Worm (Caenorhabditis elegans): Measurements from ENCODE around the gene R151.8.

Gene R151.8

ce11 chrIII:7207903-7208497 is 21.6 kb downstream of the R151.8 start, which contains the start of gene rpl-6:
Gene rpl-6 (plus strand): TSS chrIII:7208447.
- TF ChIP-seq dao-5 (tag; optimal IDR thresholded peaks at IDR 0.05) (no peak), W03F9.2 (tag; optimal IDR thresholded peaks at IDR 0.05) (peak; percentile 93)

ce11 chrIII:7203130-7203775 is 26.3 kb downstream of the R151.8 start:
- TF ChIP-seq dao-5 (tag; optimal IDR thresholded peaks at IDR 0.05) (no peak), W03F9.2 (tag; optimal IDR thresholded peaks at IDR 0.05) (no peak), him-1 (tag; optimal IDR thresholded peaks at IDR 0.05) (no peak)

ce11 chrIII:7201378-7202256 is 28.0 kb downstream of the R151.8 start, which contains the start of gene dpy-31:
Gene dpy-31 (plus strand): TSS chrIII:7202206.
- no peak for TF ChIP-seq dao-5 (tag; optimal IDR thresholded peaks at IDR 0.05)
- no peak for TF ChIP-seq W03F9.2 (tag; optimal IDR thresholded peaks at IDR 0.05)
- TF ChIP-seq him-1 (tag; optimal IDR thresholded peaks at IDR 0.05) = no peak

ce11 chrIII:7199467-7199866 is 30.1 kb downstream of the R151.8 start:
- TF ChIP-seq him-1 (tag; optimal IDR thresholded peaks at IDR 0.05) (no peak), W03F9.2 (tag; optimal IDR thresholded peaks at IDR 0.05) (no peak)

- peak; percentile 56 for TF ChIP-seq W03F9.2 (tag; optimal IDR thresholded peaks at IDR 0.05)
- no peak for TF ChIP-seq him-1 (tag; optimal IDR thresholded peaks at IDR 0.05)
Measured at ce11 chrIII:7198838-7199237, 30.7 kb downstream of the R151.8 start, which contains the start of gene pfd-5. Gene pfd-5 (minus strand): TSS chrIII:7198884.

- TF ChIP-seq him-1 (tag; optimal IDR thresholded peaks at IDR 0.05) (no peak), W03F9.2 (tag; optimal IDR thresholded peaks at IDR 0.05) (no peak), dao-5 (tag; optimal IDR thresholded peaks at IDR 0.05) (no peak)
Measured at ce11 chrIII:7197973-7198372, 31.6 kb downstream of the R151.8 start, which contains the start of gene exos-9. Gene exos-9 (minus strand): TSS chrIII:7198073.

ce11 chrIII:7195325-7195724 is 34.3 kb downstream of the R151.8 start, which contains the start of gene F37C12.18:
Gene F37C12.18 (minus strand): TSS chrIII:7195425.
- TF ChIP-seq him-1 (tag; optimal IDR thresholded peaks at IDR 0.05) (no peak), dao-5 (tag; optimal IDR thresholded peaks at IDR 0.05) (no peak), W03F9.2 (tag; optimal IDR thresholded peaks at IDR 0.05) (no peak)

ce11 chrIII:7192942-7193665 is 36.5 kb downstream of the R151.8 start, which contains the start of gene mec-14:
Gene mec-14 (minus strand): TSS chrIII:7192992.
- TF ChIP-seq him-1 (tag; optimal IDR thresholded peaks at IDR 0.05) (no peak), W03F9.2 (tag; optimal IDR thresholded peaks at IDR 0.05) (no peak), dao-5 (tag; optimal IDR thresholded peaks at IDR 0.05) (no peak)

- TF ChIP-seq dao-5 (tag; optimal IDR thresholded peaks at IDR 0.05) (no peak), W03F9.2 (tag; optimal IDR thresholded peaks at IDR 0.05) (peak; percentile 67), him-1 (tag; optimal IDR thresholded peaks at IDR 0.05) (no peak)
Measured at ce11 chrIII:7189581-7190128, 39.9 kb downstream of the R151.8 start, which contains the start of gene rps-21. Gene rps-21 (minus strand): TSS chrIII:7189631.

ce11 chrIII:7188300-7189052 is 41.1 kb downstream of the R151.8 start, which contains the start of the genes F37C12.21 and F37C12.10:
Gene F37C12.21 (plus strand): TSS chrIII:7188357.
Gene F37C12.10 (minus strand): TSS chrIII:7188384.
- TF ChIP-seq W03F9.2 (tag; optimal IDR thresholded peaks at IDR 0.05) (no peak), him-1 (tag; optimal IDR thresholded peaks at IDR 0.05) (no peak), dao-5 (tag; optimal IDR thresholded peaks at IDR 0.05) (no peak)

- TF ChIP-seq dao-5 (tag; optimal IDR thresholded peaks at IDR 0.05) (no peak), him-1 (tag; optimal IDR thresholded peaks at IDR 0.05) (no peak), W03F9.2 (tag; optimal IDR thresholded peaks at IDR 0.05) (no peak)
Measured at ce11 chrIII:7185473-7185872, 44.1 kb downstream of the R151.8 start, which contains the start of gene F37C12.14. Gene F37C12.14 (minus strand): TSS chrIII:7185573.

- no peak for TF ChIP-seq him-1 (tag; optimal IDR thresholded peaks at IDR 0.05)
- TF ChIP-seq W03F9.2 (tag; optimal IDR thresholded peaks at IDR 0.05) = no peak
Measured at ce11 chrIII:7184022-7184421, 45.6 kb downstream of the R151.8 start, which contains the start of gene yju-2. Gene yju-2 (plus strand): TSS chrIII:7184336.
